Worm (Caenorhabditis elegans): ENCODE results near the gene K05F1.6.

DNA sequence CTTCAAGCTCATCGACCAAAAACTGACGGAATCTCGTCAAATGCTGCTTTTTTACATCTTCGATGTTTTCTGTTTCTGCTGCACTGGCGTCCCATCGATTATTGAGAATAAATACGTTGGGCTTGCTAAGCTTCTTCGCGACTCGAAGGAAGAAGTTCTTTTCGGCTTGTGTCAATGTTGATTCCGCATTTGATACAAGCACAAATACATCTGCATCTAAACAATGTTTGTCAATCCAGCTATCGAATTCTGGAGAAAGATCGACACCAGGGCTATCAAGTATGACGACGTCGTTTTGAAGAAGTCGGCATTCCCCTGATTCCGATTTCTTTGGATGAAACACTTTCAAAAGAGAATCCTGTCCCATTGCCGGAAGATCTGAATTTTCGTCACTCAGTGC lies 52.8 kb downstream of the K05F1.6 start:
- TF ChIP-seq elt-1 (tag; optimal IDR thresholded peaks at IDR 0.05; ENCODE audit: borderline replicate concordance, insufficient read depth) (no peak), snpc-4 (tag; optimal IDR thresholded peaks at IDR 0.05) (no peak), sem-2 (GFP tag; optimal IDR thresholded peaks at IDR 0.05) (no peak), pha-4 (tag; optimal IDR thresholded peaks at IDR 0.05) (no peak), ces-1 (GFP tag; optimal IDR thresholded peaks at IDR 0.05) (no peak), M03D4.4 (tag; optimal IDR thresholded peaks at IDR 0.05) (no peak), nhr-76 (tag; optimal IDR thresholded peaks at IDR 0.05) (no peak), blmp-1 (tag; optimal IDR thresholded peaks at IDR 0.05) (no peak), unc-62 (GFP tag; optimal IDR thresholded peaks at IDR 0.05) (no peak)
